Worm (Caenorhabditis elegans) whole organism, young adult: ENCODE data around the gene F26F12.4.
A peak's percentile ranks its signal among the peaks of the same experiment; 100 is the strongest.

Experiments used
- F39B2.1 ChIP-seq: fragments of 200-800 bp; sonication (Bioruptor generic); IDR thresholded peaks from 2 replicates; pipeline ENCODE4 v1.3.6; 2022; ENCODE audit warnings: missing genetic modification reagents, missing genetic modification characterization, missing compliant biosample characterization
- F57A8.1 ChIP-seq: fragments of 200-800 bp; sonication (Bioruptor generic); optimal IDR thresholded peaks from 2 replicates; lab custom pipeline; 2018; ENCODE audit warnings: mild to moderate bottlenecking, missing genetic modification characterization, moderate library complexity, missing compliant biosample characterization
- K11D2.4 ChIP-seq: fragments of 200-800 bp; sonication (Bioruptor generic); IDR thresholded peaks from 2 replicates; pipeline ENCODE4 v1.3.6; 2022; ENCODE audit warnings: missing genetic modification reagents, missing genetic modification characterization, missing compliant biosample characterization
- K12H6.12 ChIP-seq: fragments of 200-800 bp; sonication (Bioruptor generic); optimal IDR thresholded peaks from 2 replicates; lab custom pipeline; 2018; ENCODE audit warnings: mild to moderate bottlenecking, missing genetic modification characterization, missing compliant biosample characterization
- T07F8.4 ChIP-seq: sonication (generic microtip); optimal IDR thresholded peaks from 2 replicates; lab custom pipeline; 2016; ENCODE audit warnings: mild to moderate bottlenecking, missing genetic modification characterization, moderate library complexity, missing compliant biosample characterization
- T26A5.8 ChIP-seq: sonication (generic microtip); optimal IDR thresholded peaks from 2 replicates; lab custom pipeline; 2016; ENCODE audit warnings: missing genetic modification characterization, missing compliant biosample characterization
- Y67H2A.10 ChIP-seq: fragments of 200-800 bp; sonication (Bioruptor generic); conservative IDR thresholded peaks from 2 replicates; pipeline ENCODE4 v1.3.6; 2022; ENCODE audit warnings: missing genetic modification reagents, missing genetic modification characterization, missing compliant biosample characterization
- Y95B8A.8 ChIP-seq: fragments of 200-800 bp; sonication (Bioruptor generic); IDR thresholded peaks from 2 replicates; pipeline ENCODE4 v1.3.6; 2022; ENCODE audit warnings: missing genetic modification reagents, missing genetic modification characterization, missing compliant biosample characterization
- atf-7 ChIP-seq: sonication (generic microtip); optimal IDR thresholded peaks from 2 replicates; lab custom pipeline; 2017; ENCODE audit warnings: mild to moderate bottlenecking, missing genetic modification characterization, missing compliant biosample characterization
- bed-2 ChIP-seq: fragments of 200-800 bp; sonication (Bioruptor generic); IDR thresholded peaks from 2 replicates; pipeline ENCODE4 v1.3.6; 2022; ENCODE audit warnings: missing genetic modification reagents, missing genetic modification characterization, missing compliant biosample characterization
- cebp-1 ChIP-seq, 2 experiments: fragments of 200-800 bp in 1 of 2; sonication (Bioruptor generic) in 1 of 2; sonication (generic microtip) in 1 of 2; IDR thresholded peaks in 1 of 2; optimal IDR thresholded peaks in 1 of 2; 2 replicates each; pipeline versions ENCODE4 v1.3.6 to Lab custom; 2017 to 2022; ENCODE audit warnings: missing compliant biosample characterization in 2 of 2, missing genetic modification characterization in 2 of 2, mild to moderate bottlenecking in 1 of 2, missing genetic modification reagents in 1 of 2, moderate library complexity in 1 of 2
- cebp-2 ChIP-seq: fragments of 200-800 bp; sonication (Bioruptor generic); IDR thresholded peaks from 2 replicates; pipeline ENCODE4 v1.3.6; 2022; ENCODE audit warnings: missing genetic modification characterization, missing compliant biosample characterization
- ceh-27 ChIP-seq: fragments of 200-800 bp; sonication (Bioruptor generic); optimal IDR thresholded peaks from 2 replicates; lab custom pipeline; 2018; ENCODE audit warnings: mild to moderate bottlenecking, missing genetic modification characterization, moderate library complexity, missing compliant biosample characterization
- ceh-79 ChIP-seq: sonication (generic microtip); optimal IDR thresholded peaks from 2 replicates; lab custom pipeline; 2017; ENCODE audit warnings: mild to moderate bottlenecking, missing genetic modification characterization, missing compliant biosample characterization
- ceh-91 ChIP-seq: fragments of 200-800 bp; sonication (Bioruptor generic); IDR thresholded peaks from 2 replicates; pipeline ENCODE4 v1.3.6; 2022; ENCODE audit warnings: missing genetic modification reagents, missing genetic modification characterization, missing compliant biosample characterization
- die-1 ChIP-seq: sonication (generic microtip); optimal IDR thresholded peaks from 2 replicates; lab custom pipeline; 2016; ENCODE audit warnings: missing genotype, mild to moderate bottlenecking, missing genetic modification characterization, missing compliant biosample characterization
- efl-1 ChIP-seq: fragments of 150-350 bp; optimal IDR thresholded peaks from 2 replicates; lab custom pipeline; 2014; ENCODE audit warnings: missing biosample characterization, missing genetic modification reagents, missing genetic modification characterization
- hlh-26 ChIP-seq: fragments of 200-800 bp; sonication (Bioruptor generic); conservative IDR thresholded peaks from 2 replicates; pipeline ENCODE4 v1.3.6; 2022; ENCODE audit warnings: missing genetic modification reagents, missing genetic modification characterization, missing compliant biosample characterization
- let-607 ChIP-seq, 2 experiments: fragments of 200-800 bp in 1 of 2; sonication (Bioruptor generic) in 1 of 2; sonication (generic microtip) in 1 of 2; optimal IDR thresholded peaks; 2 replicates each; lab custom pipeline; 2016 to 2018; ENCODE audit warnings: mild to moderate bottlenecking in 2 of 2, missing compliant biosample characterization in 2 of 2, missing genetic modification characterization in 2 of 2, moderate library complexity in 2 of 2, missing genotype in 1 of 2
- lin-35 ChIP-seq, 3 experiments: fragments of 150-350 bp in 2 of 3; sonication (generic microtip) in 1 of 3; optimal IDR thresholded peaks; 2 replicates each; lab custom pipeline; 2014 to 2018; ENCODE audit warnings: missing biosample characterization in 3 of 3, missing genetic modification characterization in 3 of 3, missing genetic modification reagents in 3 of 3
- lin-40 ChIP-seq: sonication (generic microtip); optimal IDR thresholded peaks from 2 replicates; lab custom pipeline; 2016; ENCODE audit warnings: missing genetic modification characterization, mild to moderate bottlenecking, missing compliant biosample characterization, missing genotype, missing genetic modification reagents
- lin-54 ChIP-seq: fragments of 200-800 bp; sonication (Bioruptor generic); optimal IDR thresholded peaks from 2 replicates; lab custom pipeline; 2018; ENCODE audit warnings: mild to moderate bottlenecking, missing genetic modification characterization, missing compliant biosample characterization
- lsl-1 ChIP-seq: fragments of 200-800 bp; sonication (Bioruptor generic); optimal IDR thresholded peaks from 2 replicates; lab custom pipeline; 2018; ENCODE audit warnings: mild to moderate bottlenecking, missing genetic modification characterization, moderate library complexity, missing compliant biosample characterization
- lsy-27 ChIP-seq: sonication (generic microtip); optimal IDR thresholded peaks from 2 replicates; lab custom pipeline; 2017; ENCODE audit warnings: missing genetic modification characterization, mild to moderate bottlenecking, missing compliant biosample characterization, antibody characterized with exemption, missing genotype, borderline replicate concordance; ENCODE audit not compliant: insufficient read depth
- mel-28 ChIP-seq: sonication (generic microtip); optimal IDR thresholded peaks from 2 replicates; lab custom pipeline; 2016; ENCODE audit warnings: borderline replicate concordance, mild to moderate bottlenecking, missing genetic modification characterization, missing compliant biosample characterization
- mes-4 ChIP-seq: sonication (generic microtip); optimal IDR thresholded peaks from 2 replicates; lab custom pipeline; 2016; ENCODE audit warnings: missing genotype, missing genetic modification characterization, missing compliant biosample characterization
- nhr-27 ChIP-seq: fragments of 200-800 bp; sonication (Bioruptor generic); optimal IDR thresholded peaks from 2 replicates; lab custom pipeline; 2018; ENCODE audit warnings: mild to moderate bottlenecking, missing genetic modification characterization, moderate library complexity, missing compliant biosample characterization
- nhr-80 ChIP-seq: sonication (generic microtip); optimal IDR thresholded peaks from 2 replicates; lab custom pipeline; 2016; ENCODE audit warnings: missing genetic modification characterization, missing compliant biosample characterization
- pbrm-1 ChIP-seq: fragments of 200-800 bp; sonication (Bioruptor generic); IDR thresholded peaks from 2 replicates; pipeline ENCODE4 v1.3.6; 2022; ENCODE audit warnings: missing genetic modification reagents, missing genetic modification characterization, missing compliant biosample characterization
- rpc-1 ChIP-seq, 2 experiments: fragments of 150-350 bp in 1 of 2; sonication (generic microtip) in 1 of 2; optimal IDR thresholded peaks; 2 replicates each; lab custom pipeline; 2014 to 2018; ENCODE audit warnings: missing biosample characterization in 1 of 2, missing genetic modification characterization in 1 of 2, missing genetic modification reagents in 1 of 2, missing genotype in 1 of 2
- snpc-1.1 ChIP-seq: sonication (generic microtip); optimal IDR thresholded peaks from 2 replicates; lab custom pipeline; 2017; ENCODE audit warnings: missing genetic modification characterization, mild to moderate bottlenecking, missing compliant biosample characterization, antibody characterized with exemption, moderate library complexity, missing genotype, missing genetic modification reagents; ENCODE audit not compliant: insufficient read depth
- snpc-4 ChIP-seq, 5 experiments: fragments of 150-350 bp in 1 of 5; sonication (generic microtip) in 4 of 5; optimal IDR thresholded peaks; 2 replicates each; lab custom pipeline; 2014 to 2018; ENCODE audit warnings: missing genetic modification characterization in 5 of 5, missing biosample characterization in 3 of 5, antibody characterized with exemption in 2 of 5, mild to moderate bottlenecking in 2 of 5, missing compliant biosample characterization in 2 of 5, missing genotype in 2 of 5, moderate library complexity in 2 of 5, missing genetic modification reagents in 1 of 5
- tbp1 ChIP-seq: fragments of 200-800 bp; sonication (Bioruptor generic); optimal IDR thresholded peaks from 2 replicates; lab custom pipeline; 2018; ENCODE audit warnings: mild to moderate bottlenecking, missing genetic modification characterization, missing compliant biosample characterization
- zfh-2 ChIP-seq: fragments of 200-800 bp; sonication (Bioruptor generic); conservative IDR thresholded peaks from 2 replicates; pipeline ENCODE4 v1.3.6; 2022; ENCODE audit warnings: missing genetic modification reagents, missing genetic modification characterization, missing compliant biosample characterization
- zim-3 ChIP-seq: sonication (generic microtip); optimal IDR thresholded peaks from 2 replicates; lab custom pipeline; 2017; ENCODE audit warnings: mild to moderate bottlenecking, missing genetic modification characterization, moderate library complexity, missing compliant biosample characterization
- ztf-6 ChIP-seq: fragments of 200-800 bp; sonication (Bioruptor generic); IDR thresholded peaks from 2 replicates; pipeline ENCODE4 v1.3.6; 2022; ENCODE audit warnings: missing genetic modification reagents, missing genetic modification characterization, missing compliant biosample characterization

The F26F12.4 gene

DNA sequence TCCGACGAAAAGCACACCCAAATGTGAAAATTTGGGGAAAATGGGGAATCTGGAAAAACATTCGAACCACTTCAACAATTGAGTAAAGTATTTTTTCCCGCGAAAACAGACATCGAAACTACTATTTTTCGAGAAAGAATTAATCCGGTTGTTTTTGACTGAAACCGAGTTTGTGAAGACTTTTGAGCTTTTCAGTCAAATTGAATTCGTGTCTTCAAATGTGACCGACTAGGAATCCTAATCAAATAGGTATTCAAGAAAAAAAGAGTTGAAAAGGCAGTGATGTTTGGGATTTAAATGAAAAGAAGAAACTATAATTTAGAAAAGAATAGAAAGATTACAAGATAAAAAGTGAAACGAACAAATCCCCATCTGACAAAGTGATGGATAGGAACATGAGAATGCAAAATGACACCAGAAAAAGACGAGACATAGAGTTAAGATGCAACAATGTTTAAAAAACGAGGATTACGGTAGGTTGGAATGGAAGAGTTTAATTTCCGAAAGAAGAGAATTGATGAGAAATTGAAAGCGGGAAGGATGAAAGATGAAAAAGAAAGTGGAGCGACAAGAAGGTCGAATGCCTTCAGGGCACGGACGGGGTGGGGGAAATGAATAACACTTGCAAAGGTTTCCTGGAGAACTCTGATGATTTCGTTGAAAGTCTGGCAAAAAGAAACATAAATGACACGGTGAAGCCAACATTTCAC lies 6.5 kb downstream of the F26F12.4 start, which contains the start of gene F26F12.8:
F26F12.8 (minus strand) TSS at position 51 of the 710 bp plus-strand sequence.
- TF ChIP-seq lsy-27 (tag; lab: Kevin White, UChicago) (no peak), lin-54 (GFP tag; lab: Kevin White, UChicago) (no peak), Y95B8A.8 (GFP tag; lab: Robert Waterston, UW) (no peak), hlh-26 (GFP tag; lab: Robert Waterston, UW) (no peak)

DNA sequence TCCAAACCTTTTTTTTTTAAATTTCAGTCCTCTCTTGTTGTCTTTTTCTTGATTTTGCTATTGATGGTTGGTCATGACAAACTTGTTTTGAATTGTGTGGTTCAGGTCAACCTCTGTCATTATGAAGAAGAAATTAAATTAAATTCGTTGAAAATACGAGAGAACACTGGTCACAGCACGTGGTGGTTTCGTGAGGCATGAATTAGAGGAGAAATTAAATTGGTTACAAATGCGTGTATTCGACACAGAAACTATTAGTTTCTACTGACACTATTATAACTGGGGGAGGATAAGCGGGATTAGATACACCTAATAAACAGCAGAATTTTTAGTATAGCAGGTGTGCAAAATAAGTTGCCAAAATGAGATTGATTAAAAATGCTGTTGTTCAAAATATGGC lies 17.0 kb downstream of the F26F12.4 start:
- peak in 1 of 3 experiments; percentile 31 for TF ChIP-seq lin-35 (GFP tag; optimal IDR thresholded peaks at IDR 0.05; lab: Kevin White, UChicago)
- TF ChIP-seq F57A8.1, result no peak
- TF ChIP-seq T26A5.8 (tag; lab: Kevin White, UChicago), result no peak
- no peak for TF ChIP-seq nhr-27 (tag; lab: Kevin White, UChicago)
- TF ChIP-seq ceh-79 (tag; lab: Kevin White, UChicago), result no peak
- no peak for TF ChIP-seq cebp-1 (GFP tag; IDR thresholded peaks at IDR 0.05; lab: Robert Waterston, UW)
- no peak for TF ChIP-seq cebp-1 (tag; optimal IDR thresholded peaks at IDR 0.05; lab: Kevin White, UChicago)
- no peak for TF ChIP-seq Y67H2A.10 (GFP tag; lab: Robert Waterston, UW)

DNA sequence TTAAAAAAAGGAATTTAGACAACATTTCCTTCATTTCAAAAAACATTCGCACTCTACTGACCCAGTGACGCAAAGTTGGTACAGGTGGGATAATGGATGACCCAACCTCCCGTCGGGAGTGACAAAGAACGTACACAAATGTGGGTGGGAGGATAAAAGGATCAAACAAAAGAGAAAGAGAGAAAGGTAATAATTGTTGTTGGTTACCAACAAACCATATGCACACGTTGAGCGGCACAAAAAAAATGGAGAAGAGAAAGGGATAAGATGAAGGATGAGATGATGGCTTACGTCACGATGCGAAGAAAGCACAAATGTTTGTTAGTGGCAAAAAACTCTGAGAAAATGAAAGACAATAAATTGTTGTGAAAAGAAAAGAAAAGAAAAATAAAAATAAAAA lies 17.5 kb downstream of the F26F12.4 start:
- TF ChIP-seq ztf-6 (no peak), K12H6.12 (tag; lab: Kevin White, UChicago) (peak; percentile 7), zfh-2 (GFP tag; lab: Robert Waterston, UW) (no peak), mel-28 (no peak), zim-3 (tag; lab: Kevin White, UChicago) (no peak)

- TF ChIP-seq die-1 (tag; lab: Kevin White, UChicago) (no peak), tbp1 (GFP tag; lab: Kevin White, UChicago) (no peak), ceh-27 (no peak), Y67H2A.10 (GFP tag; lab: Robert Waterston, UW) (no peak), let-607 (tag; optimal IDR thresholded peaks at IDR 0.05; lab: Kevin White, UChicago) (no peak), cebp-2 (GFP tag; lab: Robert Waterston, UW) (no peak), pbrm-1 (GFP tag; lab: Robert Waterston, UW) (no peak), T07F8.4 (tag; lab: Kevin White, UChicago) (no peak), mes-4 (tag; lab: Kevin White, UChicago) (no peak), snpc-1.1 (no peak), bed-2 (GFP tag; lab: Robert Waterston, UW) (no peak)
Observed at ce11 chrV:5850671-5851070, 18.5 kb downstream of the F26F12.4 start.

DNA sequence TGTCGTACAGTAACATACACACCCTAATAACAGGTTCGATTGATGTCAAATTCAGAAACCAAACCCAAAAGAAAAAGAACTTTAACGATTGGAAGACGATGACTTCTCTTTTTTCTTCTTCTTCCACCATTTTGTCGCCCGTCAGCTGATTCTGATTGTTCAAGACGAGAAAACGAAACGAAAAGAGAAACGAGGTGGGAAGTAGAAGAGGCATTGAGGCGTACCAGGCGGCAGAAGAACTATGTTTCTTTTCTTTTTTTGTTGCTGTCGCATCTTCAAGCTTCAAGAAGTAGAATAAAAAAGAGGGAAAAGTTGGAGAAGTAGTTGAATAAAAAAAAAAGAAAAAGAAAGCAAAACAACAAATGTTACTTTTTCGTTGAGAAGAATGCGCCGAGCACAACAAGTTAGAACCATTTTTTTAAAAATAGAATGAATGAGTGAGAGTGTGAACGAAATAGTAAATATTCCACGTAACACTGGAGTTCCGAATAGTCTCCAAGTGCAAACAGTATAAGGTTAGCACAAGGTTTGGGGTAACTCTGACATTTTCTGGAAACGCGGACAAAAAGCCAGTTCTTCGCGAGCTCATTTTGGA lies 21.0 kb downstream of the F26F12.4 start:
- TF ChIP-seq snpc-4 (GFP tag; optimal IDR thresholded peaks at IDR 0.05; lab: Kevin White, UChicago) (no peak), snpc-4 (tag; optimal IDR thresholded peaks at IDR 0.05; lab: Kevin White, UChicago) (no peak), lin-40 (tag; lab: Kevin White, UChicago) (peak; percentile 35), zim-3 (tag; lab: Kevin White, UChicago) (no peak), lin-54 (GFP tag; lab: Kevin White, UChicago) (no peak), rpc-1 (optimal IDR thresholded peaks at IDR 0.05; lab: Kevin White, UChicago) (no peak), rpc-1 (tag; optimal IDR thresholded peaks at IDR 0.05; lab: Kevin White, UChicago) (no peak), zfh-2 (GFP tag; lab: Robert Waterston, UW) (no peak), efl-1 (GFP tag; lab: Kevin White, UChicago) (no peak), F39B2.1 (GFP tag; lab: Robert Waterston, UW) (no peak), K11D2.4 (GFP tag; lab: Robert Waterston, UW) (0 out of 2 replicates have a peak, but pooled peaks have one; percentile 34), atf-7 (tag; lab: Kevin White, UChicago) (no peak), nhr-80 (tag; lab: Kevin White, UChicago) (no peak), cebp-1 (GFP tag; IDR thresholded peaks at IDR 0.05; lab: Robert Waterston, UW) (no peak), cebp-1 (tag; optimal IDR thresholded peaks at IDR 0.05; lab: Kevin White, UChicago) (peak; percentile 14), mes-4 (tag; lab: Kevin White, UChicago) (no peak), lsl-1 (GFP tag; lab: Kevin White, UChicago) (no peak), ceh-91 (GFP tag; lab: Robert Waterston, UW) (no peak)
